Fruit fly (Drosophila melanogaster) S2 (cell line): Measurements from ENCODE around the gene Kebab.

Source experiments
- CG8478 ChIP-seq: fragments of >200 bp; optimal IDR thresholded peaks from 2 replicates; lab custom pipeline; 2018
- CTCF ChIP-seq, 2 experiments: fragments of >200 bp; optimal IDR thresholded peaks; 2 replicates each; lab custom pipeline; 2018

DNA sequence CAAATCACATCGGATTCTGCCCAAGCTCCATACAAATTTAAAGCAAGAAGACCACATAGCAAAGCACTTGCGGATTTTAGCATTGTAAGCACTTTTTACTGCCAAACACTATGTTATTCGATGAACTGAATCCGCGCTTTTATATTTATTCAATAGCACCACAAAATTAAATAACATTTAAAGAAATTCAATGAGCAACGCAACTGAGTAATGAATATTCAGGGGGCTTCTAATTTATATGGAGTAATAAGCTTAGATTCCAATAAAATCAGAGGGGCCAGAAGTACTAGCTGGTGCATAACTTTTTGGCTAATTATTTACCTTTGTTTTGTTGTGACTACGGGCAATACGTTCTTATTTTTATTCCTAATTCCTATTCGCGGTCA is 8.1 kb upstream of the Kebab start, which contains the start of gene lectin-22C:
- TF ChIP-seq CTCF (optimal IDR thresholded peaks at IDR 0.05; lab: Kevin White, UChicago) (no peak), CG8478 (lab: Kevin White, UChicago) (no peak)
